Worm (Caenorhabditis elegans) whole organism, L2 larva: ENCODE data around the gene C49A9.2.
"Not testable (repeated sequence)": the region's sequence is repeated elsewhere in the genome, so short reads cannot be mapped to it uniquely, and the experiment has no call there.

Experiments
- C34F6.9 ChIP-seq: fragments of 150-350 bp; optimal IDR thresholded peaks from 2 replicates; lab custom pipeline; 2014; ENCODE audit warnings: missing biosample characterization, missing genetic modification characterization
- F13H6.1 ChIP-seq: sonication (generic microtip); optimal IDR thresholded peaks from 2 replicates; lab custom pipeline; 2016; ENCODE audit warnings: missing genetic modification characterization, missing compliant biosample characterization
- R02D3.7 ChIP-seq: fragments of 150-350 bp; optimal IDR thresholded peaks from 2 replicates; lab custom pipeline; 2014; ENCODE audit warnings: missing biosample characterization, missing genetic modification characterization
- ZK546.5 ChIP-seq: sonication (generic microtip); optimal IDR thresholded peaks from 2 replicates; lab custom pipeline; 2017; ENCODE audit warnings: missing biosample characterization, missing genetic modification characterization
- alr-1 ChIP-seq: fragments of 150-350 bp; optimal IDR thresholded peaks from 2 replicates; lab custom pipeline; 2014; ENCODE audit warnings: missing biosample characterization, missing genetic modification characterization
- blmp-1 ChIP-seq: sonication (generic microtip); optimal IDR thresholded peaks from 2 replicates; lab custom pipeline; 2017; ENCODE audit warnings: missing genetic modification characterization, mild to moderate bottlenecking, missing compliant biosample characterization, antibody characterized with exemption, moderate library complexity; ENCODE audit not compliant: insufficient read depth
- ceh-16 ChIP-seq: fragments of 150-350 bp; optimal IDR thresholded peaks from 2 replicates; lab custom pipeline; 2014; ENCODE audit warnings: missing biosample characterization, missing genetic modification characterization
- ceh-82 ChIP-seq: fragments of 150-350 bp; optimal IDR thresholded peaks from 2 replicates; lab custom pipeline; 2014; ENCODE audit warnings: missing biosample characterization, missing genetic modification characterization
- dmd-4 ChIP-seq: sonication (generic microtip); optimal IDR thresholded peaks from 2 replicates; lab custom pipeline; 2017; ENCODE audit warnings: missing biosample characterization, missing genetic modification characterization
- elt-1 ChIP-seq: fragments of 150-350 bp; optimal IDR thresholded peaks from 2 replicates; lab custom pipeline; 2014; ENCODE audit warnings: missing biosample characterization, missing genetic modification characterization
- elt-3 ChIP-seq: sonication (generic microtip); optimal IDR thresholded peaks from 2 replicates; lab custom pipeline; 2017; ENCODE audit warnings: missing biosample characterization, missing genetic modification characterization
- fos-1 ChIP-seq: fragments of 150-350 bp; optimal IDR thresholded peaks from 2 replicates; lab custom pipeline; 2014; ENCODE audit warnings: missing biosample characterization, missing genetic modification characterization
- lin-11 ChIP-seq: fragments of 150-350 bp; sonication (generic microtip); optimal IDR thresholded peaks from 2 replicates; lab custom pipeline; 2014; ENCODE audit warnings: missing biosample characterization, missing genetic modification characterization, inconsistent platforms, mixed read lengths
- lin-39 ChIP-seq: fragments of 150-350 bp; optimal IDR thresholded peaks from 2 replicates; lab custom pipeline; 2014; ENCODE audit warnings: missing biosample characterization, missing genetic modification reagents, missing genetic modification characterization
- mab-5 ChIP-seq: fragments of 150-350 bp; optimal IDR thresholded peaks from 2 replicates; lab custom pipeline; 2014; ENCODE audit warnings: missing biosample characterization, missing genetic modification characterization
- nhr-10 ChIP-seq: sonication (generic microtip); optimal IDR thresholded peaks from 2 replicates; lab custom pipeline; 2017; ENCODE audit warnings: missing biosample characterization, missing genetic modification characterization
- nhr-129 ChIP-seq: fragments of 150-350 bp; optimal IDR thresholded peaks from 2 replicates; lab custom pipeline; 2014; ENCODE audit warnings: missing biosample characterization, missing genetic modification characterization
- nhr-21 ChIP-seq: fragments of 150-350 bp; optimal IDR thresholded peaks from 2 replicates; lab custom pipeline; 2014; ENCODE audit warnings: missing biosample characterization, missing genetic modification characterization
- nhr-23 ChIP-seq: fragments of 150-350 bp; optimal IDR thresholded peaks from 2 replicates; lab custom pipeline; 2014; ENCODE audit warnings: missing biosample characterization, missing genetic modification reagents, missing genetic modification characterization
- nhr-6 ChIP-seq: fragments of 150-350 bp; optimal IDR thresholded peaks from 2 replicates; lab custom pipeline; 2014; ENCODE audit warnings: missing biosample characterization, missing genetic modification characterization
- nhr-77 ChIP-seq: fragments of 150-350 bp; optimal IDR thresholded peaks from 2 replicates; lab custom pipeline; 2014; ENCODE audit warnings: missing biosample characterization, missing genetic modification characterization
- peb-1 ChIP-seq: fragments of 150-350 bp; optimal IDR thresholded peaks from 2 replicates; lab custom pipeline; 2014; ENCODE audit warnings: missing biosample characterization, missing genetic modification characterization
- sem-4 ChIP-seq: fragments of 150-350 bp; optimal IDR thresholded peaks from 2 replicates; lab custom pipeline; 2014; ENCODE audit warnings: missing biosample characterization, missing genetic modification reagents, missing genetic modification characterization
- skn-1 ChIP-seq: sonication (generic microtip); optimal IDR thresholded peaks from 2 replicates; lab custom pipeline; 2017; ENCODE audit warnings: missing biosample characterization, missing genetic modification characterization
- sma-3 ChIP-seq: sonication (generic microtip); optimal IDR thresholded peaks from 2 replicates; lab custom pipeline; 2016; ENCODE audit warnings: missing genetic modification reagents, missing genetic modification characterization, missing compliant biosample characterization
- unc-39 ChIP-seq: fragments of 150-350 bp; optimal IDR thresholded peaks from 2 replicates; lab custom pipeline; 2014; ENCODE audit warnings: missing biosample characterization, missing genetic modification characterization
- unc-62 ChIP-seq: fragments of 150-350 bp; optimal IDR thresholded peaks from 2 replicates; lab custom pipeline; 2014; ENCODE audit warnings: missing biosample characterization, missing genetic modification reagents, missing genetic modification characterization
- zag-1 ChIP-seq: fragments of 150-350 bp; optimal IDR thresholded peaks from 2 replicates; lab custom pipeline; 2014; ENCODE audit warnings: missing biosample characterization, missing genetic modification characterization
- ztf-1 ChIP-seq: fragments of 200-800 bp; sonication (Bioruptor generic); conservative IDR thresholded peaks from 2 replicates; pipeline ENCODE4 v1.3.6; 2022; ENCODE audit warnings: missing genetic modification characterization, missing compliant biosample characterization
- ztf-4 ChIP-seq: fragments of 150-350 bp; optimal IDR thresholded peaks from 2 replicates; lab custom pipeline; 2014; ENCODE audit warnings: missing biosample characterization, missing genetic modification characterization

Gene C49A9.2

DNA sequence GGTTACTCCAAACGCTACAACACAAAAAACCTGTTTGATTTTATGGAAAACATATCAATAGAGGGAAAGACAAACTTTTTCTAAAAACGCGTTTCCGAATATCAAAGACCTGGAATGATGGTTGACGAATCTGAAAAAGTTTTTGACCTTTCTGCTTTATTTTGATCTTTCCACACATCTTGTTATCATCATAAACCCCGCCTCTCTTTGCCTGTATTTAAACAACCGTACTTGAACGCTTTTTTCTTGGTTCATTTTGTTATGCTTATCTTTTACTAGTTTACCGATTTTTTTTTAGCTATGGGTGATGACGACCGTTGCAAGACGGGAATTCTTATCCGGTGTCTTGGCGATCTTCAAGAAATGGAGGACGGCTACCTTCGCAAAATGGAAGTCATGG is 27.8 kb downstream of the C49A9.2 start, which contains the start of gene T13A10.2:
T13A10.2 (plus strand) TSS at position 301 of the 400 bp plus-strand sequence.
- not testable (repeated sequence) for TF ChIP-seq dmd-4, nhr-77, lin-39
- TF ChIP-seq, all 48 proteins: peak for 0; not testable (repeated sequence) for 48

DNA sequence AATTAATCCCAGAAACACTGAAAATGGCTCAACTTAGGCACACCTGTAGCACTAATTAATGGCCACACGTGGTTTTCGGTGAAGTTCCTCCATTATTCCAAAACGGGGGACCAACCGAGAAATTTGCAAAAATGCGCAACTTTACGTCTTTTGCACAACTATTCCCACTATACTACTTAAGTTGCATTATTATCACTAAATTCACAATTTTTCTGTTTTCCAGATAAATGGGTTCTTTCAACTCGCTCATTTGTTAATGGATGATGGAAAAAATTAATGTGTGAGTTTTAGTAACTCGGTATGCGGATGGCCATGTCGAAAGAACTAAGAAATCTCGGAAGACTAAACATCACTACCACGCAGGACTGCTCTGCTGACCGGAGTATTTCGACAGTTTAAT is 29.4 kb downstream of the C49A9.2 start, which contains the start of gene T13A10.64:
T13A10.64 (plus strand) TSS at position 301 of the 400 bp plus-strand sequence.
- TF ChIP-seq dmd-4 (no peak), lin-39 (no peak), ZK546.5 (no peak), nhr-21 (tag; lab: Kevin White, UChicago) (no peak), zag-1 (no peak), nhr-23 (tag; lab: Kevin White, UChicago) (no peak)

DNA sequence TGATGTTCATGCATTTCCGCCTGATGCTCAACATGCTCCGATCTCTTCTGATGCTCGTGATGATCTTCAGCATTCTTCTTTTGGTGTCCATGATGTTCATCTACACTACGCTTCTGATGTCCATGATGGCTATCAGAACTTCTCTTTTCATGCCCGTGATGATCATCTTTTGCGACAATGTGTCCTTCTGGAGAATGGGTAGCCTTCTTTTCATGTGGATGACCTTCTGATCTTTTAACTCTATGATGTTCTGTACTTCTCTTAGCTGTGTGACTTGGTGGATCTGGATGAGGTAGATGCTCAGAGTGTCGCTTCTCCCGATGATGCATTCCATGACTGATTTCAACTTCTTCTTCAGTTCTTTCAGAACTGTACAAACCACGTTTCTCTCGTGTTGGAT is 33.7 kb downstream of the C49A9.2 start:
- TF ChIP-seq F13H6.1 (tag; lab: Kevin White, UChicago) = no peak
- TF ChIP-seq ztf-4 (tag; lab: Kevin White, UChicago) = no peak
- no peak for TF ChIP-seq sma-3 (GFP tag; lab: Kevin White, UChicago)
- TF ChIP-seq skn-1 (tag; lab: Kevin White, UChicago) = no peak
- TF ChIP-seq lin-11 (tag; lab: Kevin White, UChicago) = no peak
- no peak for TF ChIP-seq fos-1 (tag; lab: Kevin White, UChicago)

DNA sequence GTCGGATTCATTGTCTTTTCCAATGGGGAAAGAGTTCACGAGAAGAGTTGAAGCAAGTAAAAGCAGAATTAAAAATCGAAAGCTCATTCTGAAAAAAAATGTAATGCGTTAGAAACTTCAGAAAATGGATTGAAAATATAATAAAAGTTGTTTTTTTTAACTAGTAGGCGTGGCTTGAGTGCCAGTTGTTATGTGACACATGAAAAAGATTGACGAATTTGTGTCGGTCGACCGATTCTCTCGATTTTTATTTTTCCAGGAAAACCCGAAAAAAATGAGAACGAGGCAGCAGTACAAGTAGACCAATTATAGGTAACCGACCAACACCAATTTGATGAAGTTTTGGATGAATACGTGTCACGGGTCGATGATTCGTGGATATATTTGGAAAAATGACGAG is 34.5 kb downstream of the C49A9.2 start, which contains the start of gene nlp-16:
nlp-16 (minus strand) TSS at position 101 of the 400 bp plus-strand sequence.
- TF ChIP-seq ztf-1 (GFP tag; lab: Robert Waterston, UW) (no peak), F13H6.1 (tag; lab: Kevin White, UChicago) (no peak), R02D3.7 (tag; lab: Kevin White, UChicago) (no peak), nhr-23 (tag; lab: Kevin White, UChicago) (no peak), elt-1 (tag; lab: Kevin White, UChicago) (no peak), elt-3 (tag; lab: Kevin White, UChicago) (no peak), skn-1 (tag; lab: Kevin White, UChicago) (no peak), lin-11 (tag; lab: Kevin White, UChicago) (no peak), nhr-10 (tag; lab: Kevin White, UChicago) (no peak), peb-1 (tag; lab: Kevin White, UChicago) (no peak), ceh-82 (no peak), nhr-129 (tag; lab: Kevin White, UChicago) (no peak), ZK546.5 (no peak), mab-5 (tag; lab: Kevin White, UChicago) (no peak), ztf-4 (tag; lab: Kevin White, UChicago) (no peak), blmp-1 (tag; lab: Kevin White, UChicago) (no peak), nhr-6 (tag; lab: Kevin White, UChicago) (no peak), ceh-16 (tag; lab: Kevin White, UChicago) (no peak)

DNA sequence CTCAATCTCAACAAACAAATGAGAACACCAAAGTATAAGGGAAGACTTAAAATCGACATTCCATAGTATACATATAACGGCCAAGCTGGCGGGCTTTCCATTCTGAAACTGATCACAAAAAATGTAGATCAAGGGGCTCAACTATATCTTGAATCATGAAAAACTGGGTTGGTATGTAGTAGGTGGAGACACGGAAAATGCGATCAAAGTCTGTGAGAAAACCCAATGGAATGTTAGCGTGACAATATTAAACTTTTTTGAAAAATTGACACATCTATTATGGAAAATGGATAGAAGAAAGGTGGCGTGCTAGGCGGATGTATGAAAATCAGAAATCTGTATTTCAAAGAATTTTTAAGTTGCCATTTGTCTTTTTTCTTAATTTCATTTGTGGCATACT is 38.0 kb downstream of the C49A9.2 start, which contains the start of gene srv-28:
srv-28 (minus strand) TSS at position 101 of the 400 bp plus-strand sequence.
- TF ChIP-seq elt-1 (tag; lab: Kevin White, UChicago) (no peak), C34F6.9 (tag; lab: Kevin White, UChicago) (no peak)

DNA sequence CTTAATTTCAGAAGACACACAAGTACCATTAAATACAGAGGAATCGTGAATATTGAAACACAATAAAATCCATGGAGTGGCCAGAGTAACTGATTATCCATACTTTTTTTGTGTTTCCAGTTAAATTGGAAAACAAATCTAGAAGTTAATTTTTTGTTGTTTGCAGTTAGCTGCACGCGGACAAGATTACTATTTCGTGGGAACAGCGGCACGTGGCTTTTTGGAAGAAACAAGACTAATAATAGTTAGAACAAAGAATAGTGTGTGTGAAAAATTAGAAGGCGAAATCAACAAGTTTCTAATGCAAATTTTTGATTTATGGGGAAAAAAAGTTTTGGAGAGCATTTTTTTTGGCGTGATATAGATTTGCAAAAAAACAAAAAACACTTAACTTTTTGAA is 41.3 kb downstream of the C49A9.2 start, which contains the start of gene srv-29:
srv-29 (minus strand) TSS at position 101 of the 400 bp plus-strand sequence.
- TF ChIP-seq alr-1 (tag; lab: Kevin White, UChicago) (no peak), nhr-23 (tag; lab: Kevin White, UChicago) (no peak), unc-39 (tag; lab: Kevin White, UChicago) (no peak), ceh-16 (tag; lab: Kevin White, UChicago) (no peak), elt-1 (tag; lab: Kevin White, UChicago) (no peak), nhr-21 (tag; lab: Kevin White, UChicago) (no peak), nhr-10 (tag; lab: Kevin White, UChicago) (no peak), lin-39 (no peak), sem-4 (tag; lab: Kevin White, UChicago) (no peak), unc-62 (GFP tag; lab: Kevin White, UChicago) (no peak), ztf-4 (tag; lab: Kevin White, UChicago) (no peak), nhr-129 (tag; lab: Kevin White, UChicago) (no peak)
